Worm (Caenorhabditis elegans) whole organism, midembryonic: Measurements from ENCODE around the gene sri-4.

Experiments used
- T22C8.4 ChIP-seq: fragments of 200-800 bp; sonication (Bioruptor generic); IDR thresholded peaks from 2 replicates; pipeline ENCODE4 v1.3.6; 2022; ENCODE audit warnings: missing genetic modification characterization, missing compliant biosample characterization
- cog-1 ChIP-seq: sonication (generic microtip); optimal IDR thresholded peaks from 2 replicates; lab custom pipeline; 2016; ENCODE audit warnings: missing genetic modification characterization, missing compliant biosample characterization
- flt-1 ChIP-seq: fragments of 200-800 bp; sonication (Bioruptor generic); IDR thresholded peaks from 2 replicates; pipeline ENCODE4 v1.3.6; 2022; ENCODE audit warnings: missing genetic modification characterization, missing compliant biosample characterization
- klf-2 ChIP-seq: fragments of 200-800 bp; sonication (Bioruptor generic); conservative IDR thresholded peaks from 2 replicates; pipeline ENCODE4 v1.3.6; 2022; ENCODE audit warnings: missing genetic modification reagents, missing genetic modification characterization, missing compliant biosample characterization
- med-1 ChIP-seq: sonication (generic microtip); optimal IDR thresholded peaks from 2 replicates; lab custom pipeline; 2017; ENCODE audit warnings: missing genetic modification characterization, mild to moderate bottlenecking, missing compliant biosample characterization, antibody characterized with exemption, missing genetic modification reagents; ENCODE audit not compliant: insufficient read depth
- ref-1 ChIP-seq: fragments of 200-800 bp; sonication (Bioruptor generic); conservative IDR thresholded peaks from 2 replicates; pipeline ENCODE4 v1.3.6; 2022; ENCODE audit warnings: missing genetic modification reagents, missing genetic modification characterization, missing compliant biosample characterization
- tab-1 ChIP-seq: fragments of 200-800 bp; sonication (Bioruptor generic); IDR thresholded peaks from 2 replicates; pipeline ENCODE4 v1.3.6; 2022; ENCODE audit warnings: missing genetic modification characterization, missing compliant biosample characterization
- ztf-23 ChIP-seq: fragments of 200-800 bp; sonication (Bioruptor generic); IDR thresholded peaks from 2 replicates; pipeline ENCODE4 v1.3.6; 2022; ENCODE audit warnings: missing genetic modification reagents, missing genetic modification characterization, missing compliant biosample characterization
- ztf-29 ChIP-seq: fragments of 200-800 bp; sonication (Bioruptor generic); IDR thresholded peaks from 2 replicates; pipeline ENCODE4 v1.3.6; 2022; ENCODE audit warnings: missing genetic modification reagents, missing genetic modification characterization, missing compliant biosample characterization

The sri-4 gene

ce11 chrV:761882-762281, 13.7 kb downstream of the sri-4 start, which contains the start of gene C05E4.12:
Gene C05E4.12 (minus strand): TSS chrV:761982.
- no peak for TF ChIP-seq klf-2 (GFP tag; lab: Robert Waterston, UW)
- TF ChIP-seq T22C8.4 (GFP tag; lab: Robert Waterston, UW) = no peak
- TF ChIP-seq ztf-29 (GFP tag; lab: Robert Waterston, UW) = no peak
- TF ChIP-seq flt-1 (GFP tag; lab: Robert Waterston, UW) = no peak
- no peak for TF ChIP-seq cog-1
- TF ChIP-seq tab-1 (GFP tag; lab: Robert Waterston, UW) = no peak
- TF ChIP-seq ztf-23 (GFP tag; lab: Robert Waterston, UW) = no peak
- no peak for TF ChIP-seq ref-1 (GFP tag; lab: Robert Waterston, UW)
- TF ChIP-seq med-1 = no peak

- TF ChIP-seq klf-2 (GFP tag; lab: Robert Waterston, UW) (no peak), tab-1 (GFP tag; lab: Robert Waterston, UW) (no peak), med-1 (no peak), T22C8.4 (GFP tag; lab: Robert Waterston, UW) (no peak), ref-1 (GFP tag; lab: Robert Waterston, UW) (no peak), flt-1 (GFP tag; lab: Robert Waterston, UW) (no peak), ztf-29 (GFP tag; lab: Robert Waterston, UW) (no peak), cog-1 (no peak), ztf-23 (GFP tag; lab: Robert Waterston, UW) (no peak)
These were observed 14.2 kb downstream of the sri-4 start, which contains the start of gene srp-2 for ce11 chrV:762340-762739. Gene srp-2 (plus strand): TSS chrV:762640.

ce11 chrV:764732-765131, 16.6 kb downstream of the sri-4 start, which contains the start of gene str-238:
Gene str-238 (plus strand): TSS chrV:765032.
- TF ChIP-seq flt-1 (GFP tag; lab: Robert Waterston, UW) = no peak
- TF ChIP-seq ztf-29 (GFP tag; lab: Robert Waterston, UW) = no peak
- no peak for TF ChIP-seq klf-2 (GFP tag; lab: Robert Waterston, UW)
- TF ChIP-seq cog-1 = no peak
- no peak for TF ChIP-seq med-1
- TF ChIP-seq tab-1 (GFP tag; lab: Robert Waterston, UW) = no peak
- TF ChIP-seq T22C8.4 (GFP tag; lab: Robert Waterston, UW) = no peak
- TF ChIP-seq ref-1 (GFP tag; lab: Robert Waterston, UW) = no peak
- no peak for TF ChIP-seq ztf-23 (GFP tag; lab: Robert Waterston, UW)

- TF ChIP-seq tab-1 (GFP tag; lab: Robert Waterston, UW) = no peak
These were observed 24.1 kb downstream of the sri-4 start for ce11 chrV:772210-772609.

- TF ChIP-seq med-1 = peak; percentile 18
- peak; percentile 68 for TF ChIP-seq cog-1
- TF ChIP-seq T22C8.4 (GFP tag; lab: Robert Waterston, UW) = no peak
These were observed 25.1 kb downstream of the sri-4 start, which contains the start of gene sti-1 for ce11 chrV:773256-773655. Gene sti-1 (plus strand): TSS chrV:773518.

- TF ChIP-seq med-1 = no peak
- no peak for TF ChIP-seq tab-1 (GFP tag; lab: Robert Waterston, UW)
- no peak for TF ChIP-seq ref-1 (GFP tag; lab: Robert Waterston, UW)
- no peak for TF ChIP-seq klf-2 (GFP tag; lab: Robert Waterston, UW)
- TF ChIP-seq T22C8.4 (GFP tag; lab: Robert Waterston, UW) = no peak
- no peak for TF ChIP-seq ztf-29 (GFP tag; lab: Robert Waterston, UW)
- no peak for TF ChIP-seq flt-1 (GFP tag; lab: Robert Waterston, UW)
- TF ChIP-seq ztf-23 (GFP tag; lab: Robert Waterston, UW) = no peak
- no peak for TF ChIP-seq cog-1
These were observed 26.2 kb downstream of the sri-4 start for ce11 chrV:774341-774740.

- TF ChIP-seq cog-1 = no peak
- no peak for TF ChIP-seq ztf-29 (GFP tag; lab: Robert Waterston, UW)
- no peak for TF ChIP-seq ref-1 (GFP tag; lab: Robert Waterston, UW)
- no peak for TF ChIP-seq med-1
- TF ChIP-seq T22C8.4 (GFP tag; lab: Robert Waterston, UW) = no peak
- TF ChIP-seq klf-2 (GFP tag; lab: Robert Waterston, UW) = no peak
- no peak for TF ChIP-seq flt-1 (GFP tag; lab: Robert Waterston, UW)
- TF ChIP-seq ztf-23 (GFP tag; lab: Robert Waterston, UW) = no peak
- TF ChIP-seq tab-1 (GFP tag; lab: Robert Waterston, UW) = no peak
These were observed 26.8 kb downstream of the sri-4 start, which contains the start of gene srbc-58 for ce11 chrV:774875-775359. Gene srbc-58 (plus strand): TSS chrV:774995.

ce11 chrV:777285-777684, 29.1 kb downstream of the sri-4 start, which contains the start of gene R09E12.9:
Gene R09E12.9 (plus strand): TSS chrV:777600.
- TF ChIP-seq ztf-29 (GFP tag; lab: Robert Waterston, UW) (no peak), klf-2 (GFP tag; lab: Robert Waterston, UW) (no peak), cog-1 (no peak), tab-1 (GFP tag; lab: Robert Waterston, UW) (no peak), med-1 (no peak), ztf-23 (GFP tag; lab: Robert Waterston, UW) (no peak), flt-1 (GFP tag; lab: Robert Waterston, UW) (no peak), T22C8.4 (GFP tag; lab: Robert Waterston, UW) (no peak), ref-1 (GFP tag; lab: Robert Waterston, UW) (no peak)

- no peak for TF ChIP-seq tab-1 (GFP tag; lab: Robert Waterston, UW)
- no peak for TF ChIP-seq ref-1 (GFP tag; lab: Robert Waterston, UW)
- no peak for TF ChIP-seq med-1
- no peak for TF ChIP-seq ztf-29 (GFP tag; lab: Robert Waterston, UW)
- TF ChIP-seq T22C8.4 (GFP tag; lab: Robert Waterston, UW) = no peak
- TF ChIP-seq flt-1 (GFP tag; lab: Robert Waterston, UW) = no peak
- TF ChIP-seq ztf-23 (GFP tag; lab: Robert Waterston, UW) = no peak
- no peak for TF ChIP-seq cog-1
- no peak for TF ChIP-seq klf-2 (GFP tag; lab: Robert Waterston, UW)
These were observed 30.2 kb downstream of the sri-4 start, which contains the start of gene srbc-59 for ce11 chrV:778339-778738. Gene srbc-59 (plus strand): TSS chrV:778639.

- TF ChIP-seq cog-1 (no peak), ref-1 (GFP tag; lab: Robert Waterston, UW) (no peak), ztf-29 (GFP tag; lab: Robert Waterston, UW) (no peak), T22C8.4 (GFP tag; lab: Robert Waterston, UW) (no peak), tab-1 (GFP tag; lab: Robert Waterston, UW) (no peak), ztf-23 (GFP tag; lab: Robert Waterston, UW) (no peak), flt-1 (GFP tag; lab: Robert Waterston, UW) (no peak), med-1 (no peak), klf-2 (GFP tag; lab: Robert Waterston, UW) (no peak)
These were observed 31.9 kb downstream of the sri-4 start, which contains the start of gene srbc-60 for ce11 chrV:779999-780398. Gene srbc-60 (plus strand): TSS chrV:780299.
